Worm (Caenorhabditis elegans): Measurements from ENCODE around the gene cec-7.

cec-7 gene

ce11 chrIII:12919882-12920281 lies 42.5 kb upstream of the cec-7 start:
- TF ChIP-seq egl-27 (tag; optimal IDR thresholded peaks at IDR 0.05) (no peak), lin-11 (tag; optimal IDR thresholded peaks at IDR 0.05) (no peak), fos-1 (tag; optimal IDR thresholded peaks at IDR 0.05) (peak; percentile 95), F13H6.1 (tag; optimal IDR thresholded peaks at IDR 0.05) (peak; percentile 63), gmeb-1 (tag; optimal IDR thresholded peaks at IDR 0.05) (peak; percentile 15), nhr-77 (tag; optimal IDR thresholded peaks at IDR 0.05) (no peak), ama-1 (optimal IDR thresholded peaks at IDR 0.05) (no peak), nhr-129 (tag; optimal IDR thresholded peaks at IDR 0.05) (peak; percentile 59), lin-39 (tag; optimal IDR thresholded peaks at IDR 0.05) (no peak)

- no peak for TF ChIP-seq R02D3.7 (tag; optimal IDR thresholded peaks at IDR 0.05)
- TF ChIP-seq elt-3 (tag; optimal IDR thresholded peaks at IDR 0.05), result no peak
- no peak for TF ChIP-seq mab-5 (tag; optimal IDR thresholded peaks at IDR 0.05)
- TF ChIP-seq nhr-237 (tag; optimal IDR thresholded peaks at IDR 0.05), result no peak
- no peak for TF ChIP-seq nhr-21 (tag; optimal IDR thresholded peaks at IDR 0.05)
- TF ChIP-seq nhr-11 (tag; optimal IDR thresholded peaks at IDR 0.05), result no peak
- no peak for TF ChIP-seq mbf-1 (tag; optimal IDR thresholded peaks at IDR 0.05)
- TF ChIP-seq sem-4 (tag; optimal IDR thresholded peaks at IDR 0.05), result no peak
- no peak for TF ChIP-seq nhr-25 (tag; optimal IDR thresholded peaks at IDR 0.05)
- TF ChIP-seq sma-3 (GFP tag; optimal IDR thresholded peaks at IDR 0.05), result no peak
- TF ChIP-seq Y55F3AM.14 (GFP tag; optimal IDR thresholded peaks at IDR 0.05), result no peak
- no peak for TF ChIP-seq ceh-82 (tag; optimal IDR thresholded peaks at IDR 0.05)
- TF ChIP-seq dmd-4 (tag; optimal IDR thresholded peaks at IDR 0.05), result no peak
- TF ChIP-seq crh-2 (tag; optimal IDR thresholded peaks at IDR 0.05), result no peak
- TF ChIP-seq nhr-10 (tag; optimal IDR thresholded peaks at IDR 0.05), result no peak
- no peak for TF ChIP-seq lsy-2 (tag; optimal IDR thresholded peaks at IDR 0.05)
- TF ChIP-seq nhr-77 (tag; optimal IDR thresholded peaks at IDR 0.05), result no peak
Observed at ce11 chrIII:12918575-12918974, 41.2 kb upstream of the cec-7 start, which contains the start of gene Y37D8A.16. Y37D8A.16 (minus strand) TSS chrIII:12918675.

- TF ChIP-seq lin-13 (GFP tag; optimal IDR thresholded peaks at IDR 0.05) (no peak), fos-1 (tag; optimal IDR thresholded peaks at IDR 0.05) (peak; percentile 47), crh-2 (tag; optimal IDR thresholded peaks at IDR 0.05) (peak; percentile 2), unc-39 (tag; optimal IDR thresholded peaks at IDR 0.05) (no peak), nhr-21 (tag; optimal IDR thresholded peaks at IDR 0.05) (no peak)
Observed at ce11 chrIII:12917852-12918251, 40.5 kb upstream of the cec-7 start.

- TF ChIP-seq elt-3 (tag; optimal IDR thresholded peaks at IDR 0.05) (no peak), Y55F3AM.14 (GFP tag; optimal IDR thresholded peaks at IDR 0.05) (no peak), aly-2 (tag; optimal IDR thresholded peaks at IDR 0.05) (no peak), sem-4 (tag; optimal IDR thresholded peaks at IDR 0.05) (no peak), nhr-21 (tag; optimal IDR thresholded peaks at IDR 0.05) (no peak), F13H6.1 (tag; optimal IDR thresholded peaks at IDR 0.05) (no peak), mab-5 (tag; optimal IDR thresholded peaks at IDR 0.05) (no peak), ztf-1 (GFP tag; conservative IDR thresholded peaks at IDR 0.05) (no peak), sma-3 (GFP tag; optimal IDR thresholded peaks at IDR 0.05) (no peak), lin-13 (GFP tag; optimal IDR thresholded peaks at IDR 0.05) (no peak), nhr-6 (tag; optimal IDR thresholded peaks at IDR 0.05) (no peak)
Observed at ce11 chrIII:12916459-12916858, 39.1 kb upstream of the cec-7 start.

ce11 chrIII:12910365-12910764 lies 33.0 kb upstream of the cec-7 start, which contains the start of gene flp-14:
flp-14 (plus strand) TSS chrIII:12910510.
- TF ChIP-seq Y55F3AM.14 (GFP tag; optimal IDR thresholded peaks at IDR 0.05) (no peak), dmd-4 (tag; optimal IDR thresholded peaks at IDR 0.05) (no peak), elt-3 (tag; optimal IDR thresholded peaks at IDR 0.05) (no peak), zag-1 (tag; optimal IDR thresholded peaks at IDR 0.05) (no peak), lin-13 (GFP tag; optimal IDR thresholded peaks at IDR 0.05) (no peak), egl-27 (tag; optimal IDR thresholded peaks at IDR 0.05) (no peak), elt-1 (tag; optimal IDR thresholded peaks at IDR 0.05) (no peak), peb-1 (tag; optimal IDR thresholded peaks at IDR 0.05) (no peak), nhr-6 (tag; optimal IDR thresholded peaks at IDR 0.05) (no peak)

- TF ChIP-seq sem-4 (tag; optimal IDR thresholded peaks at IDR 0.05), result no peak
- no peak for TF ChIP-seq nhr-6 (tag; optimal IDR thresholded peaks at IDR 0.05)
- TF ChIP-seq ceh-16 (tag; optimal IDR thresholded peaks at IDR 0.05), result no peak
- no peak for TF ChIP-seq Y55F3AM.14 (GFP tag; optimal IDR thresholded peaks at IDR 0.05)
- no peak for TF ChIP-seq fos-1 (tag; optimal IDR thresholded peaks at IDR 0.05)
Observed at ce11 chrIII:12907218-12907617, 29.8 kb upstream of the cec-7 start.

All from whole organism, L2 larva.